Worm (Caenorhabditis elegans) whole organism, L2 larva: ENCODE results near the gene ugt-62.

Source experiments
- lsy-2 ChIP-seq, 2 experiments: fragments of 150-350 bp in 1 of 2; sonication (generic microtip) in 1 of 2; optimal IDR thresholded peaks; 2 replicates each; lab custom pipeline; 2014 to 2017; ENCODE audit warnings: missing biosample characterization in 2 of 2, missing genetic modification characterization in 2 of 2
- unc-62 ChIP-seq: fragments of 150-350 bp; optimal IDR thresholded peaks from 2 replicates; lab custom pipeline; 2014; ENCODE audit warnings: missing biosample characterization, missing genetic modification reagents, missing genetic modification characterization

ce11 chrIII:4493008-4493777, 47.2 kb downstream of the ugt-62 start:
- no peak for TF ChIP-seq lsy-2 (tag; optimal IDR thresholded peaks at IDR 0.05; lab: Kevin White, UChicago)
- TF ChIP-seq unc-62 (GFP tag; lab: Kevin White, UChicago): no peak
